Fruit fly (Drosophila melanogaster): ENCODE data around the gene CG14625.

dm6 chrX:1225859-1226258 lies 26.5 kb downstream of the CG14625 start:
- TF ChIP-seq psq (optimal IDR thresholded peaks at IDR 0.05) (no peak), usp (GFP tag; optimal IDR thresholded peaks at IDR 0.05) (no peak)
